Worm (Caenorhabditis elegans) whole organism, L4/young adult: ENCODE measurements around the gene cpt-2.
"Not testable (repeated sequence)": the region's sequence is repeated elsewhere in the genome, so short reads cannot be mapped to it uniquely, and the experiment has no call there.

Experiments used
- W03F9.2 ChIP-seq: fragments of 150-350 bp; optimal IDR thresholded peaks from 2 replicates; lab custom pipeline; 2014; ENCODE audit warnings: missing biosample characterization, missing genetic modification characterization
- dao-5 ChIP-seq: sonication (generic microtip); optimal IDR thresholded peaks from 2 replicates; lab custom pipeline; 2016; ENCODE audit warnings: missing genotype, missing genetic modification characterization, moderate library complexity, missing compliant biosample characterization
- him-1 ChIP-seq: sonication (generic microtip); optimal IDR thresholded peaks from 2 replicates; lab custom pipeline; 2016; ENCODE audit warnings: missing genotype, missing genetic modification reagents, missing genetic modification characterization, missing compliant biosample characterization

The cpt-2 gene

ce11 chrIV:11179123-11179740 lies at the start of gene cpt-2:
cpt-2 (plus strand) TSS chrIV:11179645.
- peak; percentile 77 for TF ChIP-seq W03F9.2 (tag; lab: Kevin White, UChicago)
- TF ChIP-seq him-1 (tag; lab: Kevin White, UChicago): peak; percentile 25

- no peak for TF ChIP-seq dao-5 (tag; lab: Kevin White, UChicago)
- TF ChIP-seq him-1 (tag; lab: Kevin White, UChicago): no peak
- no peak for TF ChIP-seq W03F9.2 (tag; lab: Kevin White, UChicago)
These were observed 48.7 kb upstream of the cpt-2 start for ce11 chrIV:11130774-11131173.

- no peak for TF ChIP-seq dao-5 (tag; lab: Kevin White, UChicago)
- TF ChIP-seq him-1 (tag; lab: Kevin White, UChicago): no peak
- TF ChIP-seq W03F9.2 (tag; lab: Kevin White, UChicago): no peak
These were observed 48.2 kb upstream of the cpt-2 start, which contains the start of gene ard-1 for ce11 chrIV:11131268-11131667. ard-1 (plus strand) TSS chrIV:11131279.

ce11 chrIV:11142314-11143227 lies 36.9 kb upstream of the cpt-2 start, which contains the start of gene skih-2:
skih-2 (minus strand) TSS chrIV:11142364.
- TF ChIP-seq dao-5 (tag; lab: Kevin White, UChicago) (no peak), him-1 (tag; lab: Kevin White, UChicago) (no peak), W03F9.2 (tag; lab: Kevin White, UChicago) (peak; percentile 14)

- TF ChIP-seq W03F9.2 (tag; lab: Kevin White, UChicago): no peak
- TF ChIP-seq dao-5 (tag; lab: Kevin White, UChicago): no peak
- TF ChIP-seq him-1 (tag; lab: Kevin White, UChicago): no peak
These were observed 36.3 kb upstream of the cpt-2 start, which contains the start of gene F01G4.4 for ce11 chrIV:11143228-11143444. F01G4.4 (plus strand) TSS chrIV:11143345.

- TF ChIP-seq dao-5 (tag; lab: Kevin White, UChicago) (no peak), W03F9.2 (tag; lab: Kevin White, UChicago) (no peak), him-1 (tag; lab: Kevin White, UChicago) (no peak)
These were observed 33.5 kb upstream of the cpt-2 start for ce11 chrIV:11145929-11146339.

- TF ChIP-seq W03F9.2 (tag; lab: Kevin White, UChicago): no peak
- no peak for TF ChIP-seq dao-5 (tag; lab: Kevin White, UChicago)
- TF ChIP-seq him-1 (tag; lab: Kevin White, UChicago): no peak
These were observed 33.0 kb upstream of the cpt-2 start for ce11 chrIV:11146492-11146891.

ce11 chrIV:11146962-11147470 lies 32.4 kb upstream of the cpt-2 start, which contains the start of gene pigq-1:
pigq-1 (minus strand) TSS chrIV:11147247.
- TF ChIP-seq W03F9.2 (tag; lab: Kevin White, UChicago): no peak
- peak; percentile 12 for TF ChIP-seq dao-5 (tag; lab: Kevin White, UChicago)

ce11 chrIV:11148788-11149366 lies 30.6 kb upstream of the cpt-2 start:
- no peak for TF ChIP-seq dao-5 (tag; lab: Kevin White, UChicago)
- no peak for TF ChIP-seq him-1 (tag; lab: Kevin White, UChicago)
- TF ChIP-seq W03F9.2 (tag; lab: Kevin White, UChicago): peak; percentile 26

ce11 chrIV:11149454-11150163 lies 29.8 kb upstream of the cpt-2 start, which contains the start of the genes F01G4.6 and pfd-1:
F01G4.6 (minus strand) TSS chrIV:11149504.
pfd-1 (plus strand) TSS chrIV:11150113.
- peak; percentile 40 for TF ChIP-seq him-1 (tag; lab: Kevin White, UChicago)
- TF ChIP-seq dao-5 (tag; lab: Kevin White, UChicago): no peak
- TF ChIP-seq W03F9.2 (tag; lab: Kevin White, UChicago): peak; percentile 92

ce11 chrIV:11150844-11151243 lies 28.6 kb upstream of the cpt-2 start, which contains the start of gene C08F8.2:
C08F8.2 (plus strand) TSS chrIV:11150997.
- TF ChIP-seq dao-5 (tag; lab: Kevin White, UChicago) (no peak), him-1 (tag; lab: Kevin White, UChicago) (no peak)

- TF ChIP-seq W03F9.2, dao-5, him-1 (tag; lab: Kevin White, UChicago): not testable (repeated sequence)
These were observed 24.9 kb upstream of the cpt-2 start, which contains the start of gene C08F8.3 for ce11 chrIV:11154425-11155114. C08F8.3 (plus strand) TSS chrIV:11155044.
